Worm (Caenorhabditis elegans): ENCODE measurements around the gene F47B8.1.

F47B8.1 gene

DNA sequence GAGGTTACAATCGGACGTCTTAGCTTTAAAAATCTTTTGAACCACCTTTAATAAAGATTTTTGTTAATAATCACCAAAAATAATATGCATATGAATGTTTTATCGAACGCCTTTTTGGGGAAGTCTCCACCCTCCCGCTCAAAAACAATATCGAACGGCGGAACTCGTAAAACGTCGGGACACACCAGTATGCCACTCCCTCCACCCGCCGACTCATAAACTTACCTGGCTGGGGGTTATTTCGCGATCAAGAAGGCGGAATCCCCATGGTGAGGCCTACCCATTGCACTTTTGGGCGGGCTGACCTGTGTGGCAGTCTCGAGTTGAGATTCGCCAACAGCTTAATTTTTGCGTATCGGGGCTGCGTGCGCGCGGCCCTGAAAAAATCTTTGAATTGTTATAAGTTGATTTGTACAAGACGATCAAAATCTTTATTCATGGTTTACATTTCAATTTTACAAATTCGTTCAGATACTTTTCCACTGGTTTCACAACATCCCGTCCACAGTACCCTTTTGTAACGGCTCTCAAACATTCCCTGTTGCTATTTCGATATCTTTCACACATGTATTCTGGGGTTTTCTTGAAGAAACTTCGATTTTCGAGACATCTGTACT lies 46.7 kb downstream of the F47B8.1 start (continued):
- TF ChIP-seq zip-4 (GFP tag; optimal IDR thresholded peaks at IDR 0.05) = no peak
- TF ChIP-seq lin-15B (tag; optimal IDR thresholded peaks at IDR 0.05) = no peak
- TF ChIP-seq ceh-88 (GFP tag; IDR thresholded peaks at IDR 0.05) = no peak
